Worm (Caenorhabditis elegans): Measurements from ENCODE around the gene sdz-8.
A peak's percentile ranks its signal among the peaks of the same experiment; 100 is the strongest.

The sdz-8 gene

DNA sequence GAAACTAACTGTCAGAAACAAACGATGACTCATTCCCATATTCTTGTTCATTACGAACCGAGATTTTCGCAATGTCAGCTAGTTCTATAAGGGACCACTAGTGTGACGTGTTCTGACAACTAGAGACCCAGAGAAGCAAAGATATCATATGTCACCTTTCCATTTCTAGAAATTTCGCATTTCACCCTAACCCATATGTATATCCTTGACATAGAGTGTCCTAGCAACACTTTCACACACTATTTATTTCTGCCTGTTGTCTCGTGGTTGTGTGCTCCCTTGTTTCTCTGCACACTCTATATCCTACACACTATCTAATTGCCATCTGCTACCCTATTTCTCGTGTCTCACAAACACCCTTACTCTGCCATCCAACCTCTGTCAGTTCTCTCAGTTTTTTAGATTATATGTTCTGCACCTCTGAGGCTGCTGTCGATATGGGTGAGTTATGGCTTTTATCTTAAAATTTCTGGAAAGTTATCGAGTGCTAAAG lies 33.0 kb upstream of the sdz-8 start, which contains the start of the genes F38B7.17 and F38B7.3:
TSS of gene F38B7.17 (minus strand) at position 51 of the 493 bp plus-strand sequence.
TSS of gene F38B7.3 (plus strand) at position 194 of the 493 bp plus-strand sequence.
- no peak for TF ChIP-seq unc-62 (GFP tag; optimal IDR thresholded peaks at IDR 0.05)
- TF ChIP-seq fkh-10 (GFP tag; optimal IDR thresholded peaks at IDR 0.05), result no peak
- TF ChIP-seq sptf-1 (tag; optimal IDR thresholded peaks at IDR 0.05), result no peak
- TF ChIP-seq nhr-71 (tag; optimal IDR thresholded peaks at IDR 0.05), result peak; percentile 84
- TF ChIP-seq fkh-8 (tag; optimal IDR thresholded peaks at IDR 0.05), result peak; percentile 95
- TF ChIP-seq pag-3 (tag; optimal IDR thresholded peaks at IDR 0.05; ENCODE audit: borderline replicate concordance, insufficient read depth), result no peak
- TF ChIP-seq rnt-1 (tag; optimal IDR thresholded peaks at IDR 0.05), result peak; percentile 47
- TF ChIP-seq isw-1 (GFP tag; IDR thresholded peaks at IDR 0.05), result peak; percentile 25; the same call in 1 of the 2 replicates
- peak; percentile 50 for TF ChIP-seq skn-1 (tag; optimal IDR thresholded peaks at IDR 0.05)
- TF ChIP-seq nhr-20 (tag; optimal IDR thresholded peaks at IDR 0.05), result peak; percentile 83
- TF ChIP-seq alr-1 (tag; optimal IDR thresholded peaks at IDR 0.05; ENCODE audit: borderline replicate concordance), result no peak
- no peak for TF ChIP-seq tlp-1 (tag; optimal IDR thresholded peaks at IDR 0.05)
- peak; percentile 73 for TF ChIP-seq nhr-85 (tag)
- TF ChIP-seq tbx-2 (tag; optimal IDR thresholded peaks at IDR 0.05), result no peak
- peak; percentile 79 for TF ChIP-seq snu-23 (GFP tag; optimal IDR thresholded peaks at IDR 0.05)
- TF ChIP-seq zag-1 (tag; optimal IDR thresholded peaks at IDR 0.05), result no peak
- TF ChIP-seq lir-3 (tag; optimal IDR thresholded peaks at IDR 0.05; ENCODE audit: poor library complexity), result peak; percentile 43
- no peak for TF ChIP-seq unc-30 (tag; optimal IDR thresholded peaks at IDR 0.05)
- TF ChIP-seq nhr-47 (tag; optimal IDR thresholded peaks at IDR 0.05), result peak; percentile 79
- no peak for TF ChIP-seq fkh-4 (tag; optimal IDR thresholded peaks at IDR 0.05; ENCODE audit: borderline replicate concordance)
- peak; percentile 30 for TF ChIP-seq ztf-4 (tag; optimal IDR thresholded peaks at IDR 0.05)
- TF ChIP-seq unc-86 (tag; optimal IDR thresholded peaks at IDR 0.05), result peak; percentile 42
- peak; percentile 77 for TF ChIP-seq swsn-7 (tag; optimal IDR thresholded peaks at IDR 0.05)
- peak; percentile 18 for TF ChIP-seq snpc-4 (tag; optimal IDR thresholded peaks at IDR 0.05)
- TF ChIP-seq fos-1 (tag; optimal IDR thresholded peaks at IDR 0.05), result peak; percentile 46
- TF ChIP-seq ztf-11 (tag; optimal IDR thresholded peaks at IDR 0.05), result peak in 1 of 2 experiments; percentile 2
- TF ChIP-seq lin-13 (GFP tag; optimal IDR thresholded peaks at IDR 0.05), result peak; percentile 8
- TF ChIP-seq elt-2 (tag; optimal IDR thresholded peaks at IDR 0.05), result peak; percentile 66
- TF ChIP-seq xbp-1 (tag; optimal IDR thresholded peaks at IDR 0.05), result peak; percentile 61
- TF ChIP-seq aha-1 (tag; optimal IDR thresholded peaks at IDR 0.05), result no peak
- peak; percentile 67 for TF ChIP-seq nhr-11 (tag; optimal IDR thresholded peaks at IDR 0.05)
- TF ChIP-seq efl-3 (GFP tag; optimal IDR thresholded peaks at IDR 0.05), result no peak
- peak; percentile 54 for TF ChIP-seq pax-3 (tag; optimal IDR thresholded peaks at IDR 0.05)
- TF ChIP-seq nhr-12 (tag; optimal IDR thresholded peaks at IDR 0.05), result no peak
- TF ChIP-seq nhr-19 (GFP tag; conservative IDR thresholded peaks at IDR 0.05), result peak; percentile 19; the same call in 1 of the 2 replicates
- peak; percentile 87 for TF ChIP-seq lin-14 (GFP tag; optimal IDR thresholded peaks at IDR 0.05)
- no peak for TF ChIP-seq irx-1 (tag; optimal IDR thresholded peaks at IDR 0.05)
- no peak for TF ChIP-seq grh-1 (GFP tag; IDR thresholded peaks at IDR 0.05)
- TF ChIP-seq mep-1 (tag; optimal IDR thresholded peaks at IDR 0.05), result peak; percentile 80
- TF ChIP-seq C34B4.2 (tag; optimal IDR thresholded peaks at IDR 0.05), result no peak
- no peak for TF ChIP-seq unc-130 (tag; optimal IDR thresholded peaks at IDR 0.05)
- 0 out of 2 replicates have a peak, but pooled peaks have one; percentile 64 for TF ChIP-seq ets-5 (GFP tag; IDR thresholded peaks at IDR 0.05)
- TF ChIP-seq sox-4 (tag; optimal IDR thresholded peaks at IDR 0.05), result peak; percentile 39
- TF ChIP-seq dsc-1 (tag; optimal IDR thresholded peaks at IDR 0.05), result peak; percentile 41
- TF ChIP-seq zip-4 (GFP tag; optimal IDR thresholded peaks at IDR 0.05), result no peak
- peak in 1 of 3 experiments; percentile 9 for TF ChIP-seq ceh-82 (tag; optimal IDR thresholded peaks at IDR 0.05)
- no peak for TF ChIP-seq sup-37 (GFP tag; optimal IDR thresholded peaks at IDR 0.05)
- TF ChIP-seq efl-1 (optimal IDR thresholded peaks at IDR 0.05), result peak; percentile 72 to 77
- peak; percentile 43 to 92 for TF ChIP-seq efl-1 (GFP tag; optimal IDR thresholded peaks at IDR 0.05 in 1 of 2)
- no peak for TF ChIP-seq nhr-76 (tag; optimal IDR thresholded peaks at IDR 0.05)
- peak; percentile 56 for TF ChIP-seq ceh-8 (GFP tag; optimal IDR thresholded peaks at IDR 0.05)
- no peak for TF ChIP-seq F16B12.6 (tag; optimal IDR thresholded peaks at IDR 0.05)
- TF ChIP-seq lsy-2 (tag; optimal IDR thresholded peaks at IDR 0.05), result peak; percentile 53 to 68

All from whole organism, L1 larva.